Fruit fly (Drosophila melanogaster) whole organism, embryonic: Measurements from ENCODE around the gene Osi21.

Experiments used
- Bgb ChIP-seq: fragments of 200-800 bp; sonication (Bioruptor generic); IDR thresholded peaks from 2 replicates; pipeline ENCODE4 v1.3.6; 2022; ENCODE audit warnings: missing biosample characterization, missing genetic modification characterization; ENCODE audit not compliant: partially characterized antibody
- CG1024 ChIP-seq: fragments of 200-800 bp; sonication (Bioruptor generic); IDR thresholded peaks from 2 replicates; pipeline ENCODE4 v1.3.6; 2022; ENCODE audit warnings: missing biosample characterization, missing genetic modification characterization
- CG10321 ChIP-seq: fragments of 200-800 bp; sonication (Bioruptor generic); IDR thresholded peaks from 2 replicates; pipeline ENCODE4 v1.3.6; 2022; ENCODE audit warnings: missing biosample characterization, missing genetic modification characterization
- CG10654 ChIP-seq: fragments of 200-800 bp; sonication (Bioruptor generic); optimal IDR thresholded peaks from 2 replicates; lab custom pipeline; 2016; ENCODE audit warnings: missing biosample characterization, missing genetic modification characterization
- CG11456 ChIP-seq: fragments of 200-800 bp; sonication (Bioruptor generic); IDR thresholded peaks from 3 replicates; pipeline ENCODE4 v1.3.6; 2022; ENCODE audit warnings: missing biosample characterization, missing genetic modification characterization
- CG12744 ChIP-seq: fragments of 200-800 bp; sonication (Bioruptor generic); optimal IDR thresholded peaks from 2 replicates; lab custom pipeline; 2016; ENCODE audit warnings: missing biosample characterization, missing genetic modification characterization
- CG13123 ChIP-seq: fragments of 200-800 bp; sonication (Bioruptor generic); optimal IDR thresholded peaks from 2 replicates; lab custom pipeline; 2016; ENCODE audit warnings: missing biosample characterization, missing genetic modification characterization
- CG14050 ChIP-seq: fragments of 200-800 bp; sonication (Bioruptor generic); IDR thresholded peaks from 3 replicates; pipeline ENCODE4 v1.3.6; 2022; ENCODE audit warnings: missing biosample characterization, missing genetic modification characterization
- CG14441 ChIP-seq: fragments of 200-800 bp; sonication (Bioruptor generic); IDR thresholded peaks from 2 replicates; pipeline ENCODE4 v1.3.6; 2022; ENCODE audit warnings: missing biosample characterization, missing genetic modification characterization
- CG15696 ChIP-seq: fragments of 200-800 bp; sonication (Bioruptor generic); optimal IDR thresholded peaks from 2 replicates; lab custom pipeline; 2019; ENCODE audit warnings: missing biosample characterization, mild to moderate bottlenecking, missing genetic modification characterization, moderate library complexity
- CG1647 ChIP-seq: fragments of 200-800 bp; sonication (Bioruptor generic); optimal IDR thresholded peaks from 3 replicates; lab custom pipeline; 2016; ENCODE audit warnings: missing biosample characterization, missing genetic modification characterization
- CG17612 ChIP-seq: fragments of 200-800 bp; sonication (Bioruptor generic); IDR thresholded peaks from 2 replicates; pipeline ENCODE4 v1.3.6; 2022; ENCODE audit warnings: missing biosample characterization, missing genetic modification characterization
- CG17912 ChIP-seq: fragments of 200-800 bp; sonication (Bioruptor generic); optimal IDR thresholded peaks from 2 replicates; lab custom pipeline; 2018; ENCODE audit warnings: missing biosample characterization, mild to moderate bottlenecking, missing genetic modification characterization
- CG2875 ChIP-seq: fragments of 200-800 bp; sonication (Bioruptor generic); optimal IDR thresholded peaks from 2 replicates; lab custom pipeline; 2017; ENCODE audit warnings: missing biosample characterization, mild to moderate bottlenecking, missing genetic modification characterization, missing genetic modification reagents
- CG31224 ChIP-seq: fragments of 200-800 bp; sonication (Bioruptor generic); IDR thresholded peaks from 2 replicates; pipeline ENCODE4 v1.3.6; 2022; ENCODE audit warnings: missing biosample characterization, missing genetic modification characterization
- CG4617 ChIP-seq: fragments of 200-800 bp; sonication (Bioruptor generic); optimal IDR thresholded peaks from 3 replicates; lab custom pipeline; 2016; ENCODE audit warnings: missing biosample characterization, missing genetic modification characterization, borderline replicate concordance
- CG5180 ChIP-seq: fragments of 200-800 bp; sonication (Bioruptor generic); optimal IDR thresholded peaks from 3 replicates; lab custom pipeline; 2017; ENCODE audit warnings: missing biosample characterization, missing genetic modification characterization, mild to moderate bottlenecking, moderate library complexity, missing genetic modification reagents
- CG5953 ChIP-seq: fragments of 200-800 bp; sonication (Bioruptor generic); IDR thresholded peaks from 2 replicates; pipeline ENCODE4 v1.3.6; 2022; ENCODE audit warnings: missing biosample characterization, missing genetic modification characterization
- CG8388 ChIP-seq: fragments of 200-800 bp; sonication (Bioruptor generic); optimal IDR thresholded peaks from 2 replicates; lab custom pipeline; 2019; ENCODE audit warnings: missing biosample characterization, mild to moderate bottlenecking, missing genetic modification characterization, moderate library complexity
- CG8924 ChIP-seq: fragments of 200-800 bp; optimal IDR thresholded peaks from 3 replicates; lab custom pipeline; 2019; ENCODE audit warnings: missing biosample characterization, mild to moderate bottlenecking, missing genetic modification characterization, moderate library complexity
- D ChIP-seq, 2 experiments: fragments of 200-800 bp in 1 of 2; fragments of >200 bp in 1 of 2; sonication (Bioruptor generic) in 1 of 2; optimal IDR thresholded peaks; 2 replicates in 1 of 2; 3 replicates in 1 of 2; lab custom pipeline; 2017; ENCODE audit warnings: mild to moderate bottlenecking in 1 of 2, missing biosample characterization in 1 of 2, missing genetic modification characterization in 1 of 2, missing genetic modification reagents in 1 of 2
- Deaf1 ChIP-seq: fragments of 200-800 bp; optimal IDR thresholded peaks from 3 replicates; lab custom pipeline; 2019; ENCODE audit warnings: missing biosample characterization, mild to moderate bottlenecking, missing genetic modification characterization, moderate library complexity
- Doc2 ChIP-seq: fragments of 200-800 bp; sonication (Bioruptor generic); IDR thresholded peaks from 2 replicates; pipeline ENCODE4 v1.3.6; 2022; ENCODE audit warnings: missing biosample characterization, missing genetic modification characterization
- HLHmδ ChIP-seq: fragments of 200-800 bp; sonication (Bioruptor generic); optimal IDR thresholded peaks from 2 replicates; lab custom pipeline; 2018; ENCODE audit warnings: missing biosample characterization, mild to moderate bottlenecking, missing genetic modification characterization, moderate library complexity
- Hmx ChIP-seq: fragments of 200-800 bp; sonication (Bioruptor generic); optimal IDR thresholded peaks from 2 replicates; lab custom pipeline; 2016; ENCODE audit warnings: missing biosample characterization, missing genetic modification characterization
- Lhr ChIP-seq: fragments of 200-800 bp; sonication (Bioruptor generic); optimal IDR thresholded peaks from 3 replicates; lab custom pipeline; 2017; ENCODE audit warnings: mild to moderate bottlenecking, missing biosample characterization, missing genetic modification reagents, missing genetic modification characterization
- MTF-1 ChIP-seq: fragments of 200-800 bp; sonication (Bioruptor generic); optimal IDR thresholded peaks from 2 replicates; lab custom pipeline; 2018; ENCODE audit warnings: missing biosample characterization, mild to moderate bottlenecking, missing genetic modification characterization, borderline replicate concordance
- NC2α ChIP-seq: fragments of 200-800 bp; sonication (Bioruptor generic); optimal IDR thresholded peaks from 2 replicates; lab custom pipeline; 2016; ENCODE audit warnings: missing biosample characterization, missing genetic modification characterization
- Ravus ChIP-seq: fragments of 200-800 bp; sonication (Bioruptor generic); IDR thresholded peaks from 2 replicates; pipeline ENCODE4 v1.3.6; 2022; ENCODE audit warnings: missing biosample characterization, missing genetic modification characterization
- Sry-δ ChIP-seq: fragments of 200-800 bp; sonication (Bioruptor generic); optimal IDR thresholded peaks from 2 replicates; lab custom pipeline; 2016; ENCODE audit warnings: missing biosample characterization, missing genetic modification characterization
- Trl ChIP-seq, 3 experiments: fragments of >200 bp in 2 of 3; fragments of 200-800 bp in 1 of 3; sonication (Bioruptor generic) in 1 of 3; optimal IDR thresholded peaks; 2 replicates in 1 of 3; 3 replicates in 2 of 3; lab custom pipeline; 2016 to 2017; ENCODE audit warnings: missing biosample characterization in 1 of 3, missing genetic modification characterization in 1 of 3
- aop ChIP-seq: fragments of 200-800 bp; sonication (Bioruptor generic); IDR thresholded peaks from 2 replicates; pipeline ENCODE4 v1.3.6; 2022; ENCODE audit warnings: missing biosample characterization, missing genetic modification characterization
- ara ChIP-seq: fragments of 200-800 bp; sonication (Bioruptor generic); IDR thresholded peaks from 2 replicates; pipeline ENCODE4 v1.3.6; 2022; ENCODE audit warnings: missing biosample characterization, missing genetic modification characterization
- chm ChIP-seq: fragments of 200-800 bp; sonication (Bioruptor generic); IDR thresholded peaks from 2 replicates; pipeline ENCODE4 v1.3.6; 2022; ENCODE audit warnings: missing biosample characterization, missing genetic modification characterization
- dm ChIP-seq: fragments of 200-800 bp; sonication (Bioruptor generic); optimal IDR thresholded peaks from 3 replicates; lab custom pipeline; 2016; ENCODE audit warnings: missing biosample characterization, missing genetic modification characterization
- dysf ChIP-seq: fragments of 200-800 bp; sonication (Bioruptor generic); IDR thresholded peaks from 3 replicates; pipeline ENCODE4 v1.3.6; 2022; ENCODE audit warnings: missing biosample characterization, missing genetic modification characterization
- emc ChIP-seq: fragments of 200-800 bp; sonication (Bioruptor generic); optimal IDR thresholded peaks from 2 replicates; lab custom pipeline; 2016; ENCODE audit warnings: missing biosample characterization, missing genetic modification characterization
- ftz-f1 ChIP-seq: fragments of 200-800 bp; sonication (Bioruptor generic); optimal IDR thresholded peaks from 2 replicates; lab custom pipeline; 2016; ENCODE audit warnings: missing biosample characterization, missing genetic modification characterization
- gce ChIP-seq: fragments of 200-800 bp; sonication (Bioruptor generic); IDR thresholded peaks from 3 replicates; pipeline ENCODE4 v1.3.6; 2022; ENCODE audit warnings: missing biosample characterization, missing genetic modification characterization
- gcm ChIP-seq: fragments of 200-800 bp; sonication (Bioruptor generic); optimal IDR thresholded peaks from 2 replicates; lab custom pipeline; 2019; ENCODE audit warnings: missing biosample characterization, mild to moderate bottlenecking, missing genetic modification characterization, moderate library complexity
- h ChIP-seq: fragments of >200 bp; optimal IDR thresholded peaks from 2 replicates; lab custom pipeline; 2017
- hkb ChIP-seq, 2 experiments: fragments of 200-800 bp in 1 of 2; fragments of >200 bp in 1 of 2; sonication (Bioruptor generic) in 1 of 2; IDR thresholded peaks in 1 of 2; optimal IDR thresholded peaks in 1 of 2; 2 replicates each; pipeline versions ENCODE4 v1.3.6 to Lab custom; 2017 to 2022; ENCODE audit warnings: missing biosample characterization in 1 of 2, missing genetic modification characterization in 1 of 2
- lola ChIP-seq, 3 experiments: fragments of >200 bp in 2 of 3; fragments of 200-800 bp in 1 of 3; sonication (Bioruptor generic) in 1 of 3; optimal IDR thresholded peaks; 2 replicates each; lab custom pipeline; 2017 to 2019; ENCODE audit warnings: missing biosample characterization in 3 of 3, missing genetic modification characterization in 3 of 3, mild to moderate bottlenecking in 1 of 3, moderate library complexity in 1 of 3
- mld ChIP-seq: fragments of 200-800 bp; sonication (Bioruptor generic); IDR thresholded peaks from 3 replicates; pipeline ENCODE4 v1.3.6; 2022; ENCODE audit warnings: missing biosample characterization, missing genetic modification characterization; ENCODE audit not compliant: partially characterized antibody
- peb ChIP-seq: fragments of 200-800 bp; sonication (Bioruptor generic); IDR thresholded peaks from 2 replicates; pipeline ENCODE4 v1.3.6; 2022; ENCODE audit warnings: missing biosample characterization, missing genetic modification characterization
- run ChIP-seq: fragments of 200-800 bp; sonication (Bioruptor generic); optimal IDR thresholded peaks from 3 replicates; lab custom pipeline; 2018; ENCODE audit warnings: missing biosample characterization, mild to moderate bottlenecking, missing genetic modification characterization
- sd ChIP-seq: fragments of 200-800 bp; sonication (Bioruptor generic); optimal IDR thresholded peaks from 3 replicates; lab custom pipeline; 2018; ENCODE audit warnings: missing biosample characterization, mild to moderate bottlenecking, missing genetic modification characterization, moderate library complexity
- tgo ChIP-seq: fragments of 200-800 bp; sonication (Bioruptor generic); IDR thresholded peaks from 3 replicates; pipeline ENCODE4 v1.3.6; 2022; ENCODE audit warnings: missing biosample characterization, missing genetic modification characterization
- tna ChIP-seq: fragments of 200-800 bp; sonication (Bioruptor generic); IDR thresholded peaks from 2 replicates; pipeline ENCODE4 v1.3.6; 2022; ENCODE audit warnings: missing biosample characterization, missing genetic modification characterization; ENCODE audit not compliant: partially characterized antibody
- vvl ChIP-seq: fragments of 200-800 bp; sonication (Bioruptor generic); IDR thresholded peaks from 2 replicates; pipeline ENCODE4 v1.3.6; 2022; ENCODE audit warnings: missing biosample characterization, missing genetic modification characterization

The Osi21 gene

dm6 chr2L:11277927-11278351 lies 7.6 kb downstream of the Osi21 start, which contains the start of gene CG33695 (continued):
- peak; percentile 88 for TF ChIP-seq ftz-f1 (GFP tag; lab: Kevin White, UChicago)
- TF ChIP-seq CG5180 (GFP tag; lab: Kevin White, UChicago): no peak
- TF ChIP-seq hkb (optimal IDR thresholded peaks at IDR 0.05; lab: Kevin White, UChicago): no peak
- peak; percentile 62; the same call in 1 of the 2 replicates for TF ChIP-seq hkb (GFP tag; IDR thresholded peaks at IDR 0.05; lab: Robert Waterston, UW)
- no peak for TF ChIP-seq MTF-1 (GFP tag; lab: Kevin White, UChicago)
- TF ChIP-seq CG10654 (GFP tag; lab: Kevin White, UChicago): peak; percentile 47
- TF ChIP-seq CG17912 (GFP tag; lab: Kevin White, UChicago): no peak
- TF ChIP-seq CG10321 (GFP tag; lab: Robert Waterston, UW): no peak
- TF ChIP-seq CG12744 (GFP tag; lab: Kevin White, UChicago): peak; percentile 73
- no peak for TF ChIP-seq D (optimal IDR thresholded peaks at IDR 0.05; lab: Kevin White, UChicago)
- TF ChIP-seq D (GFP tag; optimal IDR thresholded peaks at IDR 0.05; lab: Kevin White, UChicago): no peak
- TF ChIP-seq CG17612: no peak
- TF ChIP-seq Doc2 (GFP tag; lab: Robert Waterston, UW): no peak
- peak; percentile 76 for TF ChIP-seq vvl
- peak; percentile 65; the same call in 1 of the 2 replicates for TF ChIP-seq chm (GFP tag; lab: Robert Waterston, UW)
- TF ChIP-seq Deaf1 (tag; lab: Kevin White, UChicago): peak; percentile 13
- TF ChIP-seq tna (GFP tag; lab: Robert Waterston, UW): peak; percentile 68
- TF ChIP-seq gcm (GFP tag; lab: Kevin White, UChicago): no peak
- TF ChIP-seq CG8388: no peak
- no peak for TF ChIP-seq run (tag; lab: Kevin White, UChicago)
- TF ChIP-seq h (lab: Kevin White, UChicago): no peak
- TF ChIP-seq NC2α (GFP tag; lab: Kevin White, UChicago): peak; percentile 57
- peak; percentile 30 for TF ChIP-seq CG8924 (tag; lab: Kevin White, UChicago)
- peak; percentile 22; the same call in 1 of the 3 replicates for TF ChIP-seq tgo
- TF ChIP-seq CG5953 (GFP tag; lab: Robert Waterston, UW): no peak
- TF ChIP-seq Trl (optimal IDR thresholded peaks at IDR 0.05; lab: Kevin White, UChicago): no peak
- peak; percentile 78 for TF ChIP-seq Trl (GFP tag; optimal IDR thresholded peaks at IDR 0.05; lab: Kevin White, UChicago)
- TF ChIP-seq mld (GFP tag; lab: Robert Waterston, UW): peak; percentile 56; the same call in 1 of the 3 replicates
- no peak for TF ChIP-seq sd (tag; lab: Kevin White, UChicago)
- no peak for TF ChIP-seq CG13123 (GFP tag; lab: Kevin White, UChicago)
- no peak for TF ChIP-seq CG1024 (GFP tag; lab: Robert Waterston, UW)
- TF ChIP-seq gce (GFP tag; lab: Robert Waterston, UW): no peak
- peak; percentile 36; the same call in 2 of the 3 replicates for TF ChIP-seq CG14050 (GFP tag; lab: Robert Waterston, UW)
- TF ChIP-seq CG1647 (GFP tag; lab: Kevin White, UChicago): peak; percentile 63
- TF ChIP-seq lola (GFP tag; optimal IDR thresholded peaks at IDR 0.05; lab: Kevin White, UChicago): no peak
- peak; percentile 68; the same call in 2 of the 3 replicates for TF ChIP-seq CG11456
- TF ChIP-seq Hmx (GFP tag; lab: Kevin White, UChicago): no peak
- no peak for TF ChIP-seq Lhr (GFP tag; lab: Kevin White, UChicago)
- TF ChIP-seq Ravus (GFP tag; lab: Robert Waterston, UW): no peak
- peak; percentile 59 for TF ChIP-seq dm (GFP tag; lab: Kevin White, UChicago)
- no peak for TF ChIP-seq CG14441 (GFP tag; lab: Robert Waterston, UW)
- TF ChIP-seq CG15696 (tag; lab: Kevin White, UChicago): no peak
- TF ChIP-seq dysf (GFP tag; lab: Robert Waterston, UW): peak; percentile 53; the same call in 1 of the 3 replicates
- TF ChIP-seq peb (GFP tag; lab: Robert Waterston, UW): no peak
- TF ChIP-seq emc: peak; percentile 44
- peak; percentile 64 for TF ChIP-seq Sry-δ (GFP tag; lab: Kevin White, UChicago)
- TF ChIP-seq CG4617 (GFP tag; lab: Kevin White, UChicago): peak; percentile 95
- TF ChIP-seq ara (GFP tag; lab: Robert Waterston, UW): no peak
- TF ChIP-seq Bgb: peak; percentile 74
- no peak for TF ChIP-seq HLHmδ (GFP tag; lab: Kevin White, UChicago)
- no peak for TF ChIP-seq CG31224 (GFP tag; lab: Robert Waterston, UW)
- no peak for TF ChIP-seq aop (GFP tag; lab: Robert Waterston, UW)
- TF ChIP-seq CG2875 (GFP tag; lab: Kevin White, UChicago): no peak
